Fruit fly (Drosophila melanogaster): ENCODE measurements around the gene His4r.

DNA sequence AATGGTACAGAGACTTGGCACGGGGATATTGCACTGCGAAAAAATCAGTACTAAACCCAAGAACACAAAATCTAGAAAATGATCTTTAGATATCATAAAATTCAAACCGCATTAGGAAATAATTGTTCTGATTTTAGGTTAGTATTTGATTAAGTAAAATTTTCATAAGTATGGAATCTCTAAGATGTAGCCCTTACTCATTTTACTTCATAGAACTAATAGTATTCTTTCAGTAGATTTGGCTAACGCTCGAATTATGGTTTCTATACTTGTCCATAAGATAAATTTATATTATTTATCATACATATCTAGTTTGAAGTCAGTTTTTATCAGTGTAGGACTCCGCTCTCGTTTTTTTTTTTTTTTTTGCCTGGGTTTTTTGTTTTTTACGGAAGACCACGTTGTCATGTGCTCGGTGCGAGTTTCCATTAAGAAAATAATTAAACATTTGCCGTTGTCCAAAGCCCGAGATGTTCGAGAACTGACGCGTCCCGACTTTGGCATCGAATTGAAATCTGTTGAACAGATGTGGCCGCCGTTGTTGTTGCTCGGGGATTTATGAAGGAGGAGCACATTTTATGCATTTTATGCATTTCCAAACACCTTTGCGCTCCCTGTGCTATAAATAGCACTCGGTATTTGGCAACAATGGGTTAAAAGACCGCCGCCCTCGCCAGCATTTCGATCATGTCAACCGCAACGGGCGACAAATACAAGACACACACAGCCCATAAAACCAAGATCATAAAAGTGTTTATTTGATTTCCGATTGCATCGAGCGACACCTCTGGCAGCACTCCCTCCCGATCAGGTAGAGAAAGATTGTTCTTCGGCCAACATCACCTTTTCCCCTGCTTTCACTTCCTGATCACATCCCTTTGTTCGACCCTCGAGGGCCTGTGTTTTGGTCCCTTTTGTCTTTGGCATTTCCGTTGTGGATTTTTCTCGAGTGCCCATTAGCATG lies 38.8 kb upstream of the His4r start:
- no peak for TF ChIP-seq psq (optimal IDR thresholded peaks at IDR 0.05)
- TF ChIP-seq Myc (optimal IDR thresholded peaks at IDR 0.05): no peak
- TF ChIP-seq ttk (optimal IDR thresholded peaks at IDR 0.05): no peak
- no peak for TF ChIP-seq insv (optimal IDR thresholded peaks at IDR 0.05)

Data from Kc167 (cell line).